Worm (Caenorhabditis elegans) whole organism, mixed stage, embryonic: ENCODE results near the gene cal-7.

Experiments
- elt-3 ChIP-seq: fragments of 150-350 bp; optimal IDR thresholded peaks from 2 replicates; lab custom pipeline; 2014; ENCODE audit warnings: missing biosample characterization, missing genetic modification characterization
- hlh-1 ChIP-seq: fragments of 150-350 bp; optimal IDR thresholded peaks from 2 replicates; lab custom pipeline; 2014; ENCODE audit warnings: missing biosample characterization, missing genetic modification reagents, missing genetic modification characterization
- lin-13 ChIP-seq: fragments of 150-350 bp; optimal IDR thresholded peaks from 2 replicates; lab custom pipeline; 2014; ENCODE audit warnings: missing biosample characterization, missing genetic modification characterization
- lin-32 ChIP-seq: fragments of 200-800 bp; sonication (Bioruptor generic); optimal IDR thresholded peaks from 2 replicates; lab custom pipeline; 2018; ENCODE audit warnings: mild to moderate bottlenecking, missing genetic modification characterization, missing compliant biosample characterization
- nhr-76 ChIP-seq: sonication (generic microtip); optimal IDR thresholded peaks from 2 replicates; lab custom pipeline; 2017; ENCODE audit warnings: missing biosample characterization, missing genetic modification characterization
- pha-4 ChIP-seq: fragments of 150-350 bp; optimal IDR thresholded peaks from 2 replicates; lab custom pipeline; 2018; ENCODE audit warnings: missing biosample characterization, missing genetic modification reagents, missing genetic modification characterization
- unc-120 ChIP-seq: sonication (generic microtip); optimal IDR thresholded peaks from 2 replicates; lab custom pipeline; 2017; ENCODE audit warnings: missing genetic modification characterization, missing compliant biosample characterization; ENCODE audit not compliant: poor library complexity, severe bottlenecking
- unc-39 ChIP-seq: fragments of 150-350 bp; optimal IDR thresholded peaks from 2 replicates; lab custom pipeline; 2014; ENCODE audit warnings: missing biosample characterization, missing genetic modification characterization

ce11 chrV:9758437-9758836 lies 24.5 kb downstream of the cal-7 start:
- TF ChIP-seq hlh-1 (tag; lab: Kevin White, UChicago) (no peak), elt-3 (tag; lab: Kevin White, UChicago) (no peak), unc-39 (tag; lab: Kevin White, UChicago) (no peak), lin-13 (tag; lab: Kevin White, UChicago) (no peak), pha-4 (tag; lab: Kevin White, UChicago) (no peak), lin-32 (GFP tag; lab: Kevin White, UChicago) (no peak), unc-120 (tag; lab: Kevin White, UChicago) (no peak), nhr-76 (tag; lab: Kevin White, UChicago) (no peak)
